Fruit fly (Drosophila melanogaster): ENCODE measurements around the gene CG6686.

Gene CG6686

DNA sequence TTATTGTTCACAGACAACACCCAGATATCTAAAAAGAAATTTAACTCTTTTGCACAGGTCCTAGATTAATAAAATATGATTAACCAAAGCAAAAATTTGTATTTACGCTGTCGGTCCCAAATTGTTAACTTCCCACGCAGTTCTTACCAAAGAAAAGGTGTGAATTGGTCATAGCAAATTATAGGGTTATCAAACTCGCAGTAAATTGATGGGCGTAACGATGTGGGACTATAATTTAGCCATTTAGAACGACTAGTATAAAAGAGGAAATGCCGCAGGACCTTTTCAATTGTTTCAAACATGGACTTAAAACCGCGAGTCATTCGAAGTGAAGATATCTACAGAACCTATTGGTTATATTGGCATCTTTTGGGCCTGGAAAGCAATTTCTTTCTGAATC is 52.0 kb downstream of the CG6686 start, which contains the start of gene Or33b:
Gene Or33b (plus strand): TSS at position 301 of the 400 bp plus-strand sequence.
- TF ChIP-seq eg (GFP tag; IDR thresholded peaks at IDR 0.05) (no peak), spab (GFP tag; optimal IDR thresholded peaks at IDR 0.05) (no peak), Blimp-1 (GFP tag; optimal IDR thresholded peaks at IDR 0.05) (no peak), net (GFP tag; optimal IDR thresholded peaks at IDR 0.05) (no peak), Met (GFP tag; optimal IDR thresholded peaks at IDR 0.05) (no peak), Eip93F (GFP tag; optimal IDR thresholded peaks at IDR 0.05) (no peak), CG6163 (GFP tag; IDR thresholded peaks at IDR 0.05) (no peak)

Measured in whole organism, prepupa.